Fruit fly (Drosophila melanogaster) whole organism, embryonic: ENCODE data around the gene Myo95E.

ENCODE experiments used
- Abd-B ChIP-seq: fragments of 200-800 bp; sonication (Bioruptor generic); optimal IDR thresholded peaks from 2 replicates; lab custom pipeline; 2018; ENCODE audit warnings: missing biosample characterization, mild to moderate bottlenecking, missing genetic modification characterization, moderate library complexity
- Bdp1 ChIP-seq: fragments of 200-800 bp; sonication (Bioruptor generic); optimal IDR thresholded peaks from 3 replicates; lab custom pipeline; 2016; ENCODE audit warnings: missing biosample characterization, missing genetic modification characterization
- CG11560 ChIP-seq: fragments of 200-800 bp; sonication (Bioruptor generic); IDR thresholded peaks from 3 replicates; pipeline ENCODE4 v1.3.6; 2022; ENCODE audit warnings: missing biosample characterization, missing genetic modification characterization
- CG13296 ChIP-seq: fragments of 200-800 bp; sonication (Bioruptor generic); optimal IDR thresholded peaks from 3 replicates; lab custom pipeline; 2018; ENCODE audit warnings: missing biosample characterization, mild to moderate bottlenecking, missing genetic modification characterization
- CG1529 ChIP-seq: fragments of 200-800 bp; sonication (Bioruptor generic); optimal IDR thresholded peaks from 3 replicates; lab custom pipeline; 2018; ENCODE audit warnings: missing biosample characterization, missing genetic modification characterization
- CG15601 ChIP-seq: fragments of 200-800 bp; sonication (Bioruptor generic); optimal IDR thresholded peaks from 3 replicates; lab custom pipeline; 2019; ENCODE audit warnings: missing biosample characterization, mild to moderate bottlenecking, missing genetic modification characterization, moderate library complexity
- CG17186 ChIP-seq: fragments of 200-800 bp; sonication (Bioruptor generic); optimal IDR thresholded peaks from 3 replicates; lab custom pipeline; 2017; ENCODE audit warnings: missing biosample characterization, missing genetic modification reagents, missing genetic modification characterization
- CG1792 ChIP-seq: fragments of 200-800 bp; sonication (Bioruptor generic); optimal IDR thresholded peaks from 2 replicates; lab custom pipeline; 2016; ENCODE audit warnings: missing biosample characterization, missing genetic modification characterization
- CG18619 ChIP-seq: fragments of 200-800 bp; sonication (Bioruptor generic); optimal IDR thresholded peaks from 3 replicates; lab custom pipeline; 2017; ENCODE audit warnings: missing biosample characterization, mild to moderate bottlenecking, missing genetic modification characterization
- CG31388 ChIP-seq: fragments of 200-800 bp; sonication (Bioruptor generic); optimal IDR thresholded peaks from 2 replicates; lab custom pipeline; 2016; ENCODE audit warnings: missing biosample characterization, missing genetic modification characterization
- CG32772 ChIP-seq: fragments of 200-800 bp; sonication (Bioruptor generic); IDR thresholded peaks from 2 replicates; pipeline ENCODE4 v1.3.6; 2022; ENCODE audit warnings: missing biosample characterization, missing genetic modification characterization
- CG4328 ChIP-seq: fragments of 200-800 bp; sonication (Bioruptor generic); optimal IDR thresholded peaks from 3 replicates; lab custom pipeline; 2017; ENCODE audit warnings: missing biosample characterization, missing genetic modification reagents, missing genetic modification characterization
- CG7357 ChIP-seq: fragments of 200-800 bp; sonication (Bioruptor generic); IDR thresholded peaks from 3 replicates; pipeline ENCODE4 v1.3.6; 2022; ENCODE audit warnings: missing biosample characterization, missing genetic modification characterization
- CG7963 ChIP-seq: fragments of 200-800 bp; sonication (Bioruptor generic); IDR thresholded peaks from 3 replicates; pipeline ENCODE4 v1.3.6; 2022; ENCODE audit warnings: missing biosample characterization, missing genetic modification characterization; ENCODE audit not compliant: partially characterized antibody
- CG8281 ChIP-seq: fragments of 200-800 bp; sonication (Bioruptor generic); optimal IDR thresholded peaks from 2 replicates; lab custom pipeline; 2018; ENCODE audit warnings: missing biosample characterization, mild to moderate bottlenecking, missing genetic modification characterization, moderate library complexity
- CG8765 ChIP-seq: fragments of 200-800 bp; sonication (Bioruptor generic); IDR thresholded peaks from 2 replicates; pipeline ENCODE4 v1.3.6; 2022; ENCODE audit warnings: missing biosample characterization, missing genetic modification characterization
- CG9797 ChIP-seq: fragments of 200-800 bp; sonication (Bioruptor generic); optimal IDR thresholded peaks from 3 replicates; lab custom pipeline; 2018; ENCODE audit warnings: missing biosample characterization, mild to moderate bottlenecking, missing genetic modification characterization
- D19A ChIP-seq: fragments of 200-800 bp; optimal IDR thresholded peaks from 3 replicates; lab custom pipeline; 2019; ENCODE audit warnings: missing biosample characterization, mild to moderate bottlenecking, missing genetic modification characterization, moderate library complexity
- Deaf1 ChIP-seq: fragments of 200-800 bp; optimal IDR thresholded peaks from 3 replicates; lab custom pipeline; 2019; ENCODE audit warnings: missing biosample characterization, mild to moderate bottlenecking, missing genetic modification characterization, moderate library complexity
- Dll ChIP-seq: fragments of 200-800 bp; sonication (Bioruptor generic); IDR thresholded peaks from 4 replicates; pipeline ENCODE4 v1.3.6; 2022; ENCODE audit warnings: missing biosample characterization, missing genetic modification characterization; ENCODE audit not compliant: partially characterized antibody
- Fer3 ChIP-seq: fragments of 200-800 bp; sonication (Bioruptor generic); optimal IDR thresholded peaks from 2 replicates; lab custom pipeline; 2018; ENCODE audit warnings: missing biosample characterization, mild to moderate bottlenecking, missing genetic modification characterization, moderate library complexity
- HLH54F ChIP-seq: fragments of 200-800 bp; sonication (Bioruptor generic); optimal IDR thresholded peaks from 3 replicates; lab custom pipeline; 2016; ENCODE audit warnings: missing biosample characterization, missing genetic modification characterization
- HmgD ChIP-seq: fragments of 200-800 bp; sonication (Bioruptor generic); optimal IDR thresholded peaks from 3 replicates; lab custom pipeline; 2016; ENCODE audit warnings: missing biosample characterization, missing genetic modification characterization
- MTF-1 ChIP-seq: fragments of 200-800 bp; sonication (Bioruptor generic); optimal IDR thresholded peaks from 2 replicates; lab custom pipeline; 2018; ENCODE audit warnings: missing biosample characterization, mild to moderate bottlenecking, missing genetic modification characterization, borderline replicate concordance
- Meics ChIP-seq: fragments of 200-800 bp; sonication (Bioruptor generic); optimal IDR thresholded peaks from 2 replicates; lab custom pipeline; 2017; ENCODE audit warnings: missing biosample characterization, mild to moderate bottlenecking, missing genetic modification characterization
- NFAT ChIP-seq: fragments of 200-800 bp; sonication (Bioruptor generic); IDR thresholded peaks from 2 replicates; pipeline ENCODE4 v1.3.6; 2022; ENCODE audit warnings: missing biosample characterization, missing genetic modification characterization
- Neu2 ChIP-seq: fragments of 200-800 bp; sonication (Bioruptor generic); optimal IDR thresholded peaks from 3 replicates; lab custom pipeline; 2016; ENCODE audit warnings: missing biosample characterization, missing genetic modification characterization, borderline replicate concordance
- Side ChIP-seq: fragments of 200-800 bp; sonication (Bioruptor generic); optimal IDR thresholded peaks from 2 replicates; lab custom pipeline; 2016; ENCODE audit warnings: missing biosample characterization, missing genetic modification characterization
- Xbp1 ChIP-seq: fragments of 200-800 bp; sonication (Bioruptor generic); optimal IDR thresholded peaks from 3 replicates; lab custom pipeline; 2016; ENCODE audit warnings: missing biosample characterization, mild to moderate bottlenecking, missing genetic modification characterization
- al ChIP-seq: fragments of 200-800 bp; sonication (Bioruptor generic); IDR thresholded peaks from 2 replicates; pipeline ENCODE4 v1.3.6; 2022; ENCODE audit warnings: missing biosample characterization, missing genetic modification characterization
- ci ChIP-seq: fragments of 200-800 bp; sonication (Bioruptor generic); IDR thresholded peaks from 3 replicates; pipeline ENCODE4 v1.3.6; 2022; ENCODE audit warnings: missing biosample characterization, missing genetic modification characterization
- dm ChIP-seq: fragments of 200-800 bp; sonication (Bioruptor generic); optimal IDR thresholded peaks from 3 replicates; lab custom pipeline; 2016; ENCODE audit warnings: missing biosample characterization, missing genetic modification characterization
- dmrt99B ChIP-seq: fragments of 200-800 bp; sonication (Bioruptor generic); optimal IDR thresholded peaks from 2 replicates; lab custom pipeline; 2018; ENCODE audit warnings: missing biosample characterization, mild to moderate bottlenecking, missing genetic modification characterization, moderate library complexity
- dpn ChIP-seq, 2 experiments: fragments of 200-800 bp; sonication (Bioruptor generic); optimal IDR thresholded peaks; 3 replicates each; lab custom pipeline; 2016; ENCODE audit warnings: missing biosample characterization in 2 of 2, missing genetic modification characterization in 2 of 2
- dysf ChIP-seq: fragments of 200-800 bp; sonication (Bioruptor generic); IDR thresholded peaks from 3 replicates; pipeline ENCODE4 v1.3.6; 2022; ENCODE audit warnings: missing biosample characterization, missing genetic modification characterization
- fd64A ChIP-seq: fragments of 200-800 bp; sonication (Bioruptor generic); optimal IDR thresholded peaks from 3 replicates; lab custom pipeline; 2018; ENCODE audit warnings: missing biosample characterization, mild to moderate bottlenecking, missing genetic modification characterization
- hth ChIP-seq: fragments of >200 bp; optimal IDR thresholded peaks from 2 replicates; lab custom pipeline; 2017; ENCODE audit warnings: inconsistent platforms
- jing ChIP-seq: fragments of 200-800 bp; sonication (Bioruptor generic); optimal IDR thresholded peaks from 2 replicates; lab custom pipeline; 2018; ENCODE audit warnings: missing biosample characterization, mild to moderate bottlenecking, missing genetic modification characterization
- kah ChIP-seq: fragments of 200-800 bp; sonication (Bioruptor generic); optimal IDR thresholded peaks from 2 replicates; lab custom pipeline; 2018; ENCODE audit warnings: missing biosample characterization, mild to moderate bottlenecking, missing genetic modification characterization
- ken ChIP-seq: fragments of 200-800 bp; sonication (Bioruptor generic); IDR thresholded peaks from 3 replicates; pipeline ENCODE4 v1.3.6; 2022; ENCODE audit warnings: missing biosample characterization, missing genetic modification characterization
- lov ChIP-seq, 2 experiments: fragments of 200-800 bp in 1 of 2; fragments of >200 bp in 1 of 2; sonication (Bioruptor generic) in 1 of 2; IDR thresholded peaks in 1 of 2; optimal IDR thresholded peaks in 1 of 2; 2 replicates in 1 of 2; 3 replicates in 1 of 2; pipeline versions ENCODE4 v1.3.6 to Lab custom; 2017 to 2022; ENCODE audit warnings: missing biosample characterization in 1 of 2, missing genetic modification characterization in 1 of 2
- nerfin-1 ChIP-seq: fragments of 200-800 bp; sonication (Bioruptor generic); optimal IDR thresholded peaks from 3 replicates; lab custom pipeline; 2019; ENCODE audit warnings: missing biosample characterization, mild to moderate bottlenecking, missing genetic modification characterization, moderate library complexity
- oc ChIP-seq: fragments of 200-800 bp; sonication (Bioruptor generic); optimal IDR thresholded peaks from 2 replicates; lab custom pipeline; 2018; ENCODE audit warnings: missing biosample characterization, mild to moderate bottlenecking, missing genetic modification characterization, moderate library complexity
- psq ChIP-seq: fragments of 200-800 bp; sonication (Bioruptor generic); optimal IDR thresholded peaks from 2 replicates; lab custom pipeline; 2017; ENCODE audit warnings: missing biosample characterization, missing genetic modification characterization
- sim ChIP-seq: fragments of 200-800 bp; sonication (Bioruptor generic); IDR thresholded peaks from 2 replicates; pipeline ENCODE4 v1.3.6; 2022; ENCODE audit warnings: missing biosample characterization, missing genetic modification characterization
- tx ChIP-seq: fragments of 200-800 bp; sonication (Bioruptor generic); optimal IDR thresholded peaks from 2 replicates; lab custom pipeline; 2016; ENCODE audit warnings: missing biosample characterization, missing genetic modification characterization
- unpg ChIP-seq: fragments of 200-800 bp; sonication (Bioruptor generic); optimal IDR thresholded peaks from 3 replicates; lab custom pipeline; 2018; ENCODE audit warnings: missing biosample characterization, mild to moderate bottlenecking, missing genetic modification characterization, moderate library complexity
- vnd ChIP-seq: fragments of 200-800 bp; sonication (Bioruptor generic); IDR thresholded peaks from 3 replicates; pipeline ENCODE4 v1.3.6; 2022; ENCODE audit warnings: missing biosample characterization, missing genetic modification characterization; ENCODE audit not compliant: partially characterized antibody
- zf30C ChIP-seq: fragments of 200-800 bp; sonication (Bioruptor generic); optimal IDR thresholded peaks from 3 replicates; lab custom pipeline; 2018; ENCODE audit warnings: missing biosample characterization, mild to moderate bottlenecking, missing genetic modification characterization

The Myo95E gene

dm6 chr3R:24169362-24169761 lies 8.1 kb upstream of the Myo95E start, which contains the start of gene CG5510 (continued):
- TF ChIP-seq al = no peak
- TF ChIP-seq Xbp1 (GFP tag; lab: Kevin White, UChicago) = peak; percentile 65
- peak; percentile 73 for TF ChIP-seq CG32772
- TF ChIP-seq hth (lab: Kevin White, UChicago) = no peak
- peak; percentile 8 for TF ChIP-seq Fer3 (tag; lab: Kevin White, UChicago)
- no peak for TF ChIP-seq kah (GFP tag; lab: Kevin White, UChicago)
- peak; percentile 97 for TF ChIP-seq CG15601 (tag; lab: Kevin White, UChicago)
- no peak for TF ChIP-seq unpg (GFP tag; lab: Kevin White, UChicago)
- TF ChIP-seq CG7963 (GFP tag; lab: Robert Waterston, UW) = peak; percentile 98
- TF ChIP-seq CG8281 (tag; lab: Kevin White, UChicago) = no peak
- peak; percentile 71; the same call in 2 of the 3 replicates for TF ChIP-seq ci
- no peak for TF ChIP-seq lov (optimal IDR thresholded peaks at IDR 0.05; lab: Kevin White, UChicago)
- TF ChIP-seq lov (GFP tag; IDR thresholded peaks at IDR 0.05; lab: Robert Waterston, UW) = 0 out of 3 replicates have a peak, but pooled peaks have one; percentile 20
- no peak for TF ChIP-seq psq
- TF ChIP-seq CG7357 = 0 out of 3 replicates have a peak, but pooled peaks have one; percentile 32
- peak; percentile 46 to 68 for TF ChIP-seq dpn (GFP tag; optimal IDR thresholded peaks at IDR 0.05; lab: Kevin White, UChicago)
- peak; percentile 10 for TF ChIP-seq oc (tag; lab: Kevin White, UChicago)
- TF ChIP-seq Neu2 (GFP tag; lab: Kevin White, UChicago) = no peak
- TF ChIP-seq vnd (GFP tag; lab: Robert Waterston, UW) = peak; percentile 97
- no peak for TF ChIP-seq CG18619
- TF ChIP-seq sim (GFP tag; lab: Robert Waterston, UW) = no peak
- TF ChIP-seq CG1529 (GFP tag; lab: Kevin White, UChicago) = no peak
- peak; percentile 49 for TF ChIP-seq dm (GFP tag; lab: Kevin White, UChicago)
- no peak for TF ChIP-seq jing
- TF ChIP-seq HmgD (GFP tag; lab: Kevin White, UChicago) = peak; percentile 69
- TF ChIP-seq CG8765 (GFP tag; lab: Robert Waterston, UW) = peak; percentile 7; the same call in 1 of the 2 replicates
- no peak for TF ChIP-seq fd64A (GFP tag; lab: Kevin White, UChicago)
- no peak for TF ChIP-seq CG13296 (GFP tag; lab: Kevin White, UChicago)
- no peak for TF ChIP-seq Abd-B (GFP tag; lab: Kevin White, UChicago)
- no peak for TF ChIP-seq CG31388
- TF ChIP-seq HLH54F = peak; percentile 58
- peak; percentile 21 for TF ChIP-seq Meics (GFP tag; lab: Kevin White, UChicago)
- TF ChIP-seq tx (GFP tag; lab: Kevin White, UChicago) = peak; percentile 48
- no peak for TF ChIP-seq MTF-1 (GFP tag; lab: Kevin White, UChicago)
- TF ChIP-seq Side (GFP tag; lab: Kevin White, UChicago) = peak; percentile 62
- no peak for TF ChIP-seq nerfin-1 (tag; lab: Kevin White, UChicago)
- TF ChIP-seq Deaf1 = no peak
- no peak for TF ChIP-seq CG4328 (GFP tag; lab: Kevin White, UChicago)
- no peak for TF ChIP-seq CG11560 (tag; lab: Robert Waterston, UW)
- peak; percentile 52 for TF ChIP-seq CG1792 (GFP tag; lab: Kevin White, UChicago)
- peak; percentile 83 for TF ChIP-seq NFAT (GFP tag; lab: Robert Waterston, UW)
- peak; percentile 94 for TF ChIP-seq zf30C (GFP tag; lab: Kevin White, UChicago)
- TF ChIP-seq CG9797 (GFP tag; lab: Kevin White, UChicago) = peak; percentile 57
- peak; percentile 97 for TF ChIP-seq Dll (GFP tag; lab: Robert Waterston, UW)
- TF ChIP-seq D19A (tag; lab: Kevin White, UChicago) = peak; percentile 11
- TF ChIP-seq dysf = peak; percentile 25; the same call in 1 of the 3 replicates
- peak; percentile 79; the same call in 2 of the 3 replicates for TF ChIP-seq ken
- peak; percentile 80 for TF ChIP-seq CG17186
- no peak for TF ChIP-seq dmrt99B
- peak; percentile 12 for TF ChIP-seq Bdp1 (GFP tag; lab: Kevin White, UChicago)
